Worm (Caenorhabditis elegans) whole organism, L2 larva: ENCODE results near the gene tab-1.
A peak's percentile ranks its signal among the peaks of the same experiment; 100 is the strongest.

ENCODE experiments used
- C34F6.9 ChIP-seq: fragments of 150-350 bp; optimal IDR thresholded peaks from 2 replicates; lab custom pipeline; 2014; ENCODE audit warnings: missing biosample characterization, missing genetic modification characterization
- F13H6.1 ChIP-seq: sonication (generic microtip); optimal IDR thresholded peaks from 2 replicates; lab custom pipeline; 2016; ENCODE audit warnings: missing genetic modification characterization, missing compliant biosample characterization
- R02D3.7 ChIP-seq: fragments of 150-350 bp; optimal IDR thresholded peaks from 2 replicates; lab custom pipeline; 2014; ENCODE audit warnings: missing biosample characterization, missing genetic modification characterization
- Y55F3AM.14 ChIP-seq: fragments of 200-800 bp; sonication (Bioruptor generic); optimal IDR thresholded peaks from 2 replicates; lab custom pipeline; 2018; ENCODE audit warnings: mild to moderate bottlenecking, missing genetic modification characterization, missing compliant biosample characterization
- ZK546.5 ChIP-seq: sonication (generic microtip); optimal IDR thresholded peaks from 2 replicates; lab custom pipeline; 2017; ENCODE audit warnings: missing biosample characterization, missing genetic modification characterization
- blmp-1 ChIP-seq: sonication (generic microtip); optimal IDR thresholded peaks from 2 replicates; lab custom pipeline; 2017; ENCODE audit warnings: missing genetic modification characterization, mild to moderate bottlenecking, missing compliant biosample characterization, antibody characterized with exemption, moderate library complexity; ENCODE audit not compliant: insufficient read depth
- ceh-16 ChIP-seq: fragments of 150-350 bp; optimal IDR thresholded peaks from 2 replicates; lab custom pipeline; 2014; ENCODE audit warnings: missing biosample characterization, missing genetic modification characterization
- ceh-82 ChIP-seq: fragments of 150-350 bp; optimal IDR thresholded peaks from 2 replicates; lab custom pipeline; 2014; ENCODE audit warnings: missing biosample characterization, missing genetic modification characterization
- crh-2 ChIP-seq: sonication (generic microtip); optimal IDR thresholded peaks from 2 replicates; lab custom pipeline; 2017; ENCODE audit warnings: missing biosample characterization, missing genetic modification characterization
- dmd-4 ChIP-seq: sonication (generic microtip); optimal IDR thresholded peaks from 2 replicates; lab custom pipeline; 2017; ENCODE audit warnings: missing biosample characterization, missing genetic modification characterization
- egl-27 ChIP-seq: sonication (generic microtip); optimal IDR thresholded peaks from 3 replicates; lab custom pipeline; 2017; ENCODE audit warnings: missing biosample characterization, missing genetic modification reagents, missing genetic modification characterization
- elt-1 ChIP-seq: fragments of 150-350 bp; optimal IDR thresholded peaks from 2 replicates; lab custom pipeline; 2014; ENCODE audit warnings: missing biosample characterization, missing genetic modification characterization
- elt-3 ChIP-seq: sonication (generic microtip); optimal IDR thresholded peaks from 2 replicates; lab custom pipeline; 2017; ENCODE audit warnings: missing biosample characterization, missing genetic modification characterization
- fos-1 ChIP-seq: fragments of 150-350 bp; optimal IDR thresholded peaks from 2 replicates; lab custom pipeline; 2014; ENCODE audit warnings: missing biosample characterization, missing genetic modification characterization
- gmeb-1 ChIP-seq: fragments of 150-350 bp; optimal IDR thresholded peaks from 2 replicates; lab custom pipeline; 2014; ENCODE audit warnings: missing biosample characterization, missing genetic modification characterization
- lin-11 ChIP-seq: fragments of 150-350 bp; sonication (generic microtip); optimal IDR thresholded peaks from 2 replicates; lab custom pipeline; 2014; ENCODE audit warnings: missing biosample characterization, missing genetic modification characterization, inconsistent platforms, mixed read lengths
- lin-13 ChIP-seq: fragments of 150-350 bp; optimal IDR thresholded peaks from 2 replicates; lab custom pipeline; 2014; ENCODE audit warnings: missing biosample characterization, missing genetic modification reagents, missing genetic modification characterization
- lin-39 ChIP-seq: fragments of 150-350 bp; optimal IDR thresholded peaks from 2 replicates; lab custom pipeline; 2014; ENCODE audit warnings: missing biosample characterization, missing genetic modification reagents, missing genetic modification characterization
- lsy-2 ChIP-seq, 2 experiments: fragments of 150-350 bp in 1 of 2; sonication (generic microtip) in 1 of 2; optimal IDR thresholded peaks; 2 replicates each; lab custom pipeline; 2014 to 2017; ENCODE audit warnings: missing biosample characterization in 2 of 2, missing genetic modification characterization in 2 of 2
- mab-5 ChIP-seq: fragments of 150-350 bp; optimal IDR thresholded peaks from 2 replicates; lab custom pipeline; 2014; ENCODE audit warnings: missing biosample characterization, missing genetic modification characterization
- mbf-1 ChIP-seq: sonication (generic microtip); optimal IDR thresholded peaks from 2 replicates; lab custom pipeline; 2017; ENCODE audit warnings: missing biosample characterization, missing genetic modification characterization
- mdl-1 ChIP-seq, 2 experiments: fragments of 150-350 bp in 1 of 2; sonication (generic microtip) in 1 of 2; optimal IDR thresholded peaks; 2 replicates each; lab custom pipeline; 2017; ENCODE audit warnings: missing biosample characterization in 2 of 2, missing genetic modification characterization in 2 of 2
- nhr-10 ChIP-seq: sonication (generic microtip); optimal IDR thresholded peaks from 2 replicates; lab custom pipeline; 2017; ENCODE audit warnings: missing biosample characterization, missing genetic modification characterization
- nhr-11 ChIP-seq: fragments of 150-350 bp; optimal IDR thresholded peaks from 2 replicates; lab custom pipeline; 2014; ENCODE audit warnings: missing biosample characterization, missing genetic modification characterization
- nhr-129 ChIP-seq: fragments of 150-350 bp; optimal IDR thresholded peaks from 2 replicates; lab custom pipeline; 2014; ENCODE audit warnings: missing biosample characterization, missing genetic modification characterization
- nhr-21 ChIP-seq: fragments of 150-350 bp; optimal IDR thresholded peaks from 2 replicates; lab custom pipeline; 2014; ENCODE audit warnings: missing biosample characterization, missing genetic modification characterization
- nhr-23 ChIP-seq: fragments of 150-350 bp; optimal IDR thresholded peaks from 2 replicates; lab custom pipeline; 2014; ENCODE audit warnings: missing biosample characterization, missing genetic modification reagents, missing genetic modification characterization
- nhr-237 ChIP-seq: fragments of 150-350 bp; optimal IDR thresholded peaks from 2 replicates; lab custom pipeline; 2014; ENCODE audit warnings: missing biosample characterization, missing genetic modification characterization
- nhr-25 ChIP-seq: fragments of 150-350 bp; sonication (generic microtip); optimal IDR thresholded peaks from 3 replicates; lab custom pipeline; 2014; ENCODE audit warnings: missing biosample characterization, missing genetic modification characterization
- nhr-6 ChIP-seq: fragments of 150-350 bp; optimal IDR thresholded peaks from 2 replicates; lab custom pipeline; 2014; ENCODE audit warnings: missing biosample characterization, missing genetic modification characterization
- nhr-77 ChIP-seq: fragments of 150-350 bp; optimal IDR thresholded peaks from 2 replicates; lab custom pipeline; 2014; ENCODE audit warnings: missing biosample characterization, missing genetic modification characterization
- peb-1 ChIP-seq: fragments of 150-350 bp; optimal IDR thresholded peaks from 2 replicates; lab custom pipeline; 2014; ENCODE audit warnings: missing biosample characterization, missing genetic modification characterization
- sem-4 ChIP-seq: fragments of 150-350 bp; optimal IDR thresholded peaks from 2 replicates; lab custom pipeline; 2014; ENCODE audit warnings: missing biosample characterization, missing genetic modification reagents, missing genetic modification characterization
- skn-1 ChIP-seq: sonication (generic microtip); optimal IDR thresholded peaks from 2 replicates; lab custom pipeline; 2017; ENCODE audit warnings: missing biosample characterization, missing genetic modification characterization
- sma-3 ChIP-seq: sonication (generic microtip); optimal IDR thresholded peaks from 2 replicates; lab custom pipeline; 2016; ENCODE audit warnings: missing genetic modification reagents, missing genetic modification characterization, missing compliant biosample characterization
- sma-9 ChIP-seq, 2 experiments: fragments of 150-350 bp in 1 of 2; sonication (generic microtip) in 1 of 2; optimal IDR thresholded peaks; 2 replicates each; lab custom pipeline; 2014 to 2016; ENCODE audit warnings: missing genetic modification characterization in 2 of 2, mild to moderate bottlenecking in 1 of 2, missing biosample characterization in 1 of 2, missing compliant biosample characterization in 1 of 2, missing genetic modification reagents in 1 of 2, moderate library complexity in 1 of 2
- snpc-4 ChIP-seq: fragments of 150-350 bp; optimal IDR thresholded peaks from 2 replicates; lab custom pipeline; 2014; ENCODE audit warnings: missing biosample characterization, missing genetic modification characterization
- unc-39 ChIP-seq: fragments of 150-350 bp; optimal IDR thresholded peaks from 2 replicates; lab custom pipeline; 2014; ENCODE audit warnings: missing biosample characterization, missing genetic modification characterization
- unc-55 ChIP-seq: fragments of 150-350 bp; sonication (generic microtip); optimal IDR thresholded peaks from 3 replicates; lab custom pipeline; 2014; ENCODE audit warnings: missing biosample characterization, missing genetic modification reagents, missing genetic modification characterization
- ztf-4 ChIP-seq: fragments of 150-350 bp; optimal IDR thresholded peaks from 2 replicates; lab custom pipeline; 2014; ENCODE audit warnings: missing biosample characterization, missing genetic modification characterization

Gene tab-1

DNA sequence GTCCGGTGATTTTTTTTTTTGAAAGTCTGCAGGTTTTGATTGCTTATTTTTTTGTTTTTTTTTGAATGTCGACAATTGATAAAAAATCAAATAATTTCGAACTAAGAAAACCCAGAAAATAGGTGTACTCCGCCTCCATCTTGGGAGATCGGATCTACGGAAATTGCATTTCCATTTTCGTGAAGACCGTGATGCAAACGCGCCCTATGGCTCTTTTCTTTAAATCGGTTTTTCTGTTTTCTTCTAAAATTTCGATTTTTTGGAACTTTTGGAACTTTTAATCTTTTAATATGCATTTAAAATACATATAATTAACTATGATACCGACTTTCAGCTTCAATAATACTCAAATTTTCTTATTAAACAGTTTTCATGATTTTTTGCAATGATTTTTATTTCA is 38.9 kb downstream of the tab-1 start:
- TF ChIP-seq nhr-23 (tag; lab: Kevin White, UChicago) (no peak), unc-55 (GFP tag; lab: Kevin White, UChicago) (peak; percentile 27), ztf-4 (tag; lab: Kevin White, UChicago) (no peak), dmd-4 (tag; lab: Kevin White, UChicago) (no peak), ceh-16 (tag; lab: Kevin White, UChicago) (no peak), mab-5 (tag; lab: Kevin White, UChicago) (no peak)

DNA sequence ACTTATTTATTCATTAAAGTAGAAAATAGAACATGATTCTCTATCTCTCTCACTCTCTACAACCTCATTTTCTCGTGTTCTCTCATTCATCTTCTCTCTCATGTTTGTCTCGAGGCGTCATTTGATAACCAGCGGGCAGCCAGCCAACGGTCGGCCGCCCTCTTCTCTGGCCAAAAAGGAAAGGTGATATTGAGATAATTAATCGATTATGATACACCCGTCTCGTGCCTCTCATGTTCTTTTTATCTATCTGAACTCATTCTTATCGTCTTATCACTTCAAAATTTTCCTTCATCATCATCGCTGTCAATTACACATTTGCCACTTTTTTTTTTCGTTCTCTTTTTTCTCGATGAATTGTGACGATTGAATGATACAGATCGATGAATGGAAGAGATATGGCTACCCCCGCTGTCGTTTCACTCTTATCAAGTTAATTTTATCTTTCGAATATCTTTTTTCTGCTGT is 39.6 kb downstream of the tab-1 start:
- peak; percentile 9 for TF ChIP-seq nhr-77 (tag; lab: Kevin White, UChicago)
- TF ChIP-seq unc-55 (GFP tag; lab: Kevin White, UChicago): peak; percentile 55
- TF ChIP-seq fos-1 (tag; lab: Kevin White, UChicago): peak; percentile 100
- TF ChIP-seq nhr-129 (tag; lab: Kevin White, UChicago): peak; percentile 53
- TF ChIP-seq C34F6.9 (tag; lab: Kevin White, UChicago): peak; percentile 34
- peak; percentile 10 to 66 for TF ChIP-seq lsy-2 (tag; optimal IDR thresholded peaks at IDR 0.05; lab: Kevin White, UChicago)
- no peak for TF ChIP-seq nhr-10
- TF ChIP-seq mbf-1 (tag; lab: Kevin White, UChicago): no peak
- TF ChIP-seq lin-13 (GFP tag; lab: Kevin White, UChicago): peak; percentile 33
- peak; percentile 58 for TF ChIP-seq elt-1 (tag; lab: Kevin White, UChicago)
- TF ChIP-seq ztf-4 (tag; lab: Kevin White, UChicago): peak; percentile 77
- peak; percentile 97 for TF ChIP-seq sma-3 (GFP tag; lab: Kevin White, UChicago)
- peak; percentile 67 for TF ChIP-seq gmeb-1 (tag; lab: Kevin White, UChicago)
- TF ChIP-seq sma-9 (GFP tag; optimal IDR thresholded peaks at IDR 0.05; lab: Kevin White, UChicago): peak; percentile 98
- no peak for TF ChIP-seq sma-9 (tag; optimal IDR thresholded peaks at IDR 0.05; lab: Kevin White, UChicago)
- TF ChIP-seq egl-27 (tag; lab: Kevin White, UChicago): peak; percentile 99
- no peak for TF ChIP-seq ZK546.5 (tag; lab: Kevin White, UChicago)
- peak; percentile 88 for TF ChIP-seq crh-2 (tag; lab: Kevin White, UChicago)
- peak; percentile 71 for TF ChIP-seq skn-1 (tag; lab: Kevin White, UChicago)
- peak; percentile 16 for TF ChIP-seq mab-5 (tag; lab: Kevin White, UChicago)
- no peak for TF ChIP-seq R02D3.7 (tag; lab: Kevin White, UChicago)
- peak; percentile 49 for TF ChIP-seq snpc-4
- peak; percentile 77 to 84 for TF ChIP-seq mdl-1 (tag; optimal IDR thresholded peaks at IDR 0.05; lab: Kevin White, UChicago)
- peak; percentile 91 for TF ChIP-seq blmp-1 (tag; lab: Kevin White, UChicago)
- peak; percentile 68 for TF ChIP-seq sem-4 (tag; lab: Kevin White, UChicago)
- TF ChIP-seq ceh-82 (tag; lab: Kevin White, UChicago): no peak
- TF ChIP-seq nhr-23 (tag; lab: Kevin White, UChicago): no peak
- TF ChIP-seq nhr-25 (tag; lab: Kevin White, UChicago): peak; percentile 84
- peak; percentile 96 for TF ChIP-seq nhr-21
- TF ChIP-seq nhr-6 (tag; lab: Kevin White, UChicago): no peak
- peak; percentile 91 for TF ChIP-seq F13H6.1 (tag; lab: Kevin White, UChicago)
- TF ChIP-seq Y55F3AM.14 (GFP tag; lab: Kevin White, UChicago): peak; percentile 68
- peak; percentile 50 for TF ChIP-seq elt-3 (tag; lab: Kevin White, UChicago)

DNA sequence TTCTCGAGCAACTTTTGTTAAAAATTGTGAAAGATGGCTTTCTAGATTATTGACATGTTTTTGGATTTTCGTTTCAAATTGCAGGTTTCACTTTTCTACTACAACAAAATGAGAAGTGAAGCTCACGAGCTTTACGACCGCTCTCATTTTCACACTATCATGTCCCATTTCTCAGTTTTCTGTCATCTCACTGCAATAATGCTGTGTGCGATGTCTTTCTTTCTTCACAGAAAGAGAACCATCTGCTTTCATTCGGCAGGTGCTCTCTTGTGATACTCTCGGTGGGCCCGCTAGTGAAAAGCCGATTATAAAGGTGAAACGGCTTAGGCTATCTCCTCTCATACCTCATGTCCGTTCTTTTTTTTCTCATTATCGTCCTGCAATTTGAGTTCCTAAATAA is 40.1 kb downstream of the tab-1 start:
- peak; percentile 63 for TF ChIP-seq nhr-129 (tag; lab: Kevin White, UChicago)
- no peak for TF ChIP-seq unc-39 (tag; lab: Kevin White, UChicago)
- TF ChIP-seq, all 48 proteins: peak for 1

DNA sequence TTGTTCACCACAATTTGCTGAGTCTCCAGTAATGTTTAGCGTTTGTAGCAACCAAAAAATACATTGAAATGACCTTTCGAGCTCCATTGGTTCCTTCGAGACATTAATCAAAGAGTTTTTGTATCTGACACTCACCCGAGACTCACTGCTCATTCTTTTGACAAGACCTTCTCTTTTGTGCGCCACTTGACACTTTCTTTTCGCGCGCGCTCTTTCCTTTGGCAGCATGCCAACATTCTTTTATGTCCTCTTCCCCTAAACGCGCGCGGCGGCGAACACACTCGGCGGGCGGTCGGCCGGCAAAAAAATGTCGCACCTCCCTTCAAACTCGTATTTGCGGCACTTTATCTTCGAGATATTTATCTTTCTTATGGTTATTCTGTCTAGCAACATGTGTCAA is 40.6 kb downstream of the tab-1 start:
- peak; percentile 39 for TF ChIP-seq egl-27 (tag; lab: Kevin White, UChicago)
- TF ChIP-seq nhr-11 (tag; lab: Kevin White, UChicago): no peak
- TF ChIP-seq R02D3.7 (tag; lab: Kevin White, UChicago): no peak
- TF ChIP-seq crh-2 (tag; lab: Kevin White, UChicago): no peak
- peak; percentile 9 for TF ChIP-seq mab-5 (tag; lab: Kevin White, UChicago)
- TF ChIP-seq nhr-25 (tag; lab: Kevin White, UChicago): peak; percentile 6
- TF ChIP-seq F13H6.1 (tag; lab: Kevin White, UChicago): peak; percentile 54
- TF ChIP-seq sma-9 (GFP tag; optimal IDR thresholded peaks at IDR 0.05; lab: Kevin White, UChicago): peak; percentile 47
- TF ChIP-seq sma-9 (tag; optimal IDR thresholded peaks at IDR 0.05; lab: Kevin White, UChicago): no peak
- TF ChIP-seq snpc-4: no peak
- TF ChIP-seq lin-11 (tag; lab: Kevin White, UChicago): no peak
- TF ChIP-seq nhr-237: no peak
- TF ChIP-seq sma-3 (GFP tag; lab: Kevin White, UChicago): peak; percentile 8
- no peak for TF ChIP-seq mdl-1 (tag; optimal IDR thresholded peaks at IDR 0.05; lab: Kevin White, UChicago)
- TF ChIP-seq lin-39 (tag; lab: Kevin White, UChicago): no peak
- no peak for TF ChIP-seq nhr-21
- TF ChIP-seq lsy-2 (tag; optimal IDR thresholded peaks at IDR 0.05; lab: Kevin White, UChicago): no peak
- no peak for TF ChIP-seq peb-1 (tag; lab: Kevin White, UChicago)
